Worm (Caenorhabditis elegans) whole organism, L1 larva: Measurements from ENCODE around the gene Y69H2.3.

Experiments used
- C16A3.4 ChIP-seq: fragments of 150-350 bp; optimal IDR thresholded peaks from 2 replicates; lab custom pipeline; 2014; ENCODE audit warnings: missing biosample characterization, missing genetic modification characterization
- C34B4.2 ChIP-seq: sonication (generic microtip); optimal IDR thresholded peaks from 2 replicates; lab custom pipeline; 2017; ENCODE audit warnings: mild to moderate bottlenecking, missing genetic modification characterization, missing compliant biosample characterization
- Y116A8C.19 ChIP-seq: sonication (generic microtip); optimal IDR thresholded peaks from 2 replicates; lab custom pipeline; 2016; ENCODE audit warnings: missing compliant biosample characterization, missing genetic modification characterization, borderline replicate concordance
- aha-1 ChIP-seq: fragments of 150-350 bp; optimal IDR thresholded peaks from 2 replicates; lab custom pipeline; 2014; ENCODE audit warnings: missing biosample characterization, missing genetic modification characterization
- alr-1 ChIP-seq: fragments of 200-800 bp; sonication (Bioruptor generic); optimal IDR thresholded peaks from 2 replicates; lab custom pipeline; 2018; ENCODE audit warnings: borderline replicate concordance, mild to moderate bottlenecking, missing genetic modification characterization, missing compliant biosample characterization
- ama-1 ChIP-seq: fragments of 150-350 bp; optimal IDR thresholded peaks from 2 replicates; lab custom pipeline; 2014
- ceh-8 ChIP-seq: fragments of 200-800 bp; sonication (Bioruptor generic); optimal IDR thresholded peaks from 2 replicates; lab custom pipeline; 2018; ENCODE audit warnings: mild to moderate bottlenecking, missing genetic modification characterization, moderate library complexity, missing compliant biosample characterization
- ceh-82 ChIP-seq, 3 experiments: fragments of 150-350 bp in 1 of 3; sonication (generic microtip) in 2 of 3; optimal IDR thresholded peaks; 2 replicates each; lab custom pipeline; 2014 to 2017; ENCODE audit warnings: missing biosample characterization in 3 of 3, missing genetic modification characterization in 3 of 3
- dpl-1 ChIP-seq, 3 experiments: fragments of 150-350 bp in 2 of 3; sonication (generic microtip) in 1 of 3; optimal IDR thresholded peaks; 2 replicates each; lab custom pipeline; 2014 to 2017; ENCODE audit warnings: missing biosample characterization in 3 of 3, missing genetic modification characterization in 3 of 3, missing genetic modification reagents in 3 of 3
- dsc-1 ChIP-seq: sonication (generic microtip); optimal IDR thresholded peaks from 2 replicates; lab custom pipeline; 2016; ENCODE audit warnings: mild to moderate bottlenecking, missing genetic modification characterization, missing compliant biosample characterization
- efl-1 ChIP-seq, 4 experiments: fragments of 150-350 bp; optimal IDR thresholded peaks in 3 of 4; peaks in 1 of 4; 1 replicate in 1 of 4; 2 replicates in 3 of 4; lab custom pipeline; 2014; ENCODE audit warnings: missing biosample characterization in 2 of 4, missing genetic modification characterization in 2 of 4, missing genetic modification reagents in 2 of 4
- efl-3 ChIP-seq: fragments of 200-800 bp; sonication (Bioruptor generic); optimal IDR thresholded peaks from 2 replicates; lab custom pipeline; 2018; ENCODE audit warnings: mild to moderate bottlenecking, missing genetic modification characterization, missing compliant biosample characterization
- elt-2 ChIP-seq: sonication (generic microtip); optimal IDR thresholded peaks from 2 replicates; lab custom pipeline; 2016; ENCODE audit warnings: missing genetic modification characterization, mild to moderate bottlenecking, inconsistent platforms, missing compliant biosample characterization, missing genetic modification reagents
- elt-3 ChIP-seq, 6 experiments: fragments of 150-350 bp in 1 of 6; sonication (generic microtip); optimal IDR thresholded peaks; 2 replicates each; lab custom pipeline; 2017 to 2018; ENCODE audit warnings: missing biosample characterization in 6 of 6, missing genetic modification characterization in 6 of 6, inconsistent platforms in 1 of 6
- ets-5 ChIP-seq: fragments of 200-800 bp; sonication (Bioruptor generic); IDR thresholded peaks from 2 replicates; pipeline ENCODE4 v1.3.6; 2022; ENCODE audit warnings: missing genetic modification characterization, missing compliant biosample characterization
- fkh-4 ChIP-seq: sonication (generic microtip); optimal IDR thresholded peaks from 2 replicates; lab custom pipeline; 2016; ENCODE audit warnings: missing compliant biosample characterization, missing genetic modification characterization, borderline replicate concordance
- fkh-8 ChIP-seq: sonication (generic microtip); optimal IDR thresholded peaks from 2 replicates; lab custom pipeline; 2016; ENCODE audit warnings: mild to moderate bottlenecking, missing genetic modification characterization, missing compliant biosample characterization
- fos-1 ChIP-seq: fragments of 150-350 bp; optimal IDR thresholded peaks from 2 replicates; lab custom pipeline; 2014; ENCODE audit warnings: missing biosample characterization, missing genetic modification characterization
- grh-1 ChIP-seq: fragments of 200-800 bp; sonication (Bioruptor generic); IDR thresholded peaks from 2 replicates; pipeline ENCODE4 v1.3.6; 2022; ENCODE audit warnings: missing genetic modification reagents, missing genetic modification characterization, missing compliant biosample characterization
- jun-1 ChIP-seq: fragments of 150-350 bp; optimal IDR thresholded peaks from 2 replicates; lab custom pipeline; 2014; ENCODE audit warnings: missing biosample characterization, missing genetic modification reagents, missing genetic modification characterization
- lin-14 ChIP-seq: fragments of 200-800 bp; sonication (Bioruptor generic); optimal IDR thresholded peaks from 2 replicates; lab custom pipeline; 2018; ENCODE audit warnings: mild to moderate bottlenecking, missing genetic modification characterization, moderate library complexity, missing compliant biosample characterization
- lir-3 ChIP-seq: sonication (generic microtip); optimal IDR thresholded peaks from 2 replicates; lab custom pipeline; 2016; ENCODE audit warnings: mild to moderate bottlenecking, missing genetic modification characterization, moderate library complexity, missing compliant biosample characterization; ENCODE audit not compliant: poor library complexity
- lsy-2 ChIP-seq, 2 experiments: fragments of 150-350 bp; optimal IDR thresholded peaks; 2 replicates each; lab custom pipeline; 2014; ENCODE audit warnings: missing biosample characterization in 2 of 2, missing genetic modification characterization in 2 of 2
- mdl-1 ChIP-seq, 2 experiments: fragments of 150-350 bp; optimal IDR thresholded peaks; 2 replicates each; lab custom pipeline; 2014 to 2017; ENCODE audit warnings: missing biosample characterization in 2 of 2, missing genetic modification characterization in 2 of 2, inconsistent platforms in 1 of 2
- mep-1 ChIP-seq: fragments of 150-350 bp; optimal IDR thresholded peaks from 2 replicates; lab custom pipeline; 2014; ENCODE audit warnings: missing biosample characterization, missing genetic modification characterization
- nhr-11 ChIP-seq: fragments of 150-350 bp; optimal IDR thresholded peaks from 2 replicates; lab custom pipeline; 2014; ENCODE audit warnings: missing biosample characterization, missing genetic modification characterization
- nhr-19 ChIP-seq: fragments of 200-800 bp; sonication (Bioruptor generic); conservative IDR thresholded peaks from 2 replicates; pipeline ENCODE4 v1.3.6; 2022; ENCODE audit warnings: missing genetic modification characterization, missing compliant biosample characterization
- nhr-47 ChIP-seq: sonication (generic microtip); optimal IDR thresholded peaks from 2 replicates; lab custom pipeline; 2016; ENCODE audit warnings: mild to moderate bottlenecking, missing genetic modification characterization, moderate library complexity, missing compliant biosample characterization
- nhr-71 ChIP-seq: sonication (generic microtip); optimal IDR thresholded peaks from 2 replicates; lab custom pipeline; 2016; ENCODE audit warnings: mild to moderate bottlenecking, missing genetic modification characterization, moderate library complexity, missing compliant biosample characterization
- nhr-77 ChIP-seq: fragments of 150-350 bp; optimal IDR thresholded peaks from 2 replicates; lab custom pipeline; 2014; ENCODE audit warnings: missing biosample characterization, missing genetic modification characterization
- nhr-85 ChIP-seq: sonication (generic microtip); peaks from one replicate; lab custom pipeline; 2016; ENCODE audit warnings: missing genetic modification characterization, inconsistent platforms, missing compliant biosample characterization
- nhr-90 ChIP-seq: sonication (generic microtip); optimal IDR thresholded peaks from 2 replicates; lab custom pipeline; 2016; ENCODE audit warnings: mild to moderate bottlenecking, missing genetic modification characterization, missing compliant biosample characterization; ENCODE audit not compliant: poor library complexity
- pag-3 ChIP-seq: sonication (generic microtip); optimal IDR thresholded peaks from 2 replicates; lab custom pipeline; 2017; ENCODE audit warnings: missing genetic modification characterization, mild to moderate bottlenecking, missing compliant biosample characterization, antibody characterized with exemption, borderline replicate concordance; ENCODE audit not compliant: insufficient read depth
- pax-3 ChIP-seq: fragments of 200-800 bp; sonication (Bioruptor generic); optimal IDR thresholded peaks from 2 replicates; lab custom pipeline; 2018; ENCODE audit warnings: mild to moderate bottlenecking, missing genetic modification characterization, moderate library complexity, missing compliant biosample characterization
- pqm-1 ChIP-seq: sonication (generic microtip); optimal IDR thresholded peaks from 3 replicates; lab custom pipeline; 2017; ENCODE audit warnings: missing biosample characterization, missing genetic modification characterization
- rnt-1 ChIP-seq: sonication (generic microtip); optimal IDR thresholded peaks from 2 replicates; lab custom pipeline; 2016; ENCODE audit warnings: mild to moderate bottlenecking, missing genetic modification characterization, moderate library complexity, missing compliant biosample characterization
- skn-1 ChIP-seq: fragments of 150-350 bp; optimal IDR thresholded peaks from 2 replicates; lab custom pipeline; 2014; ENCODE audit warnings: missing biosample characterization, missing genetic modification characterization
- snpc-4 ChIP-seq: fragments of 150-350 bp; optimal IDR thresholded peaks from 2 replicates; lab custom pipeline; 2014; ENCODE audit warnings: missing biosample characterization, missing genetic modification characterization
- snu-23 ChIP-seq: sonication (generic microtip); optimal IDR thresholded peaks from 2 replicates; lab custom pipeline; 2016; ENCODE audit warnings: missing genetic modification characterization, missing compliant biosample characterization
- sptf-1 ChIP-seq: fragments of 150-350 bp; optimal IDR thresholded peaks from 2 replicates; lab custom pipeline; 2014; ENCODE audit warnings: missing biosample characterization, missing genetic modification characterization
- swsn-7 ChIP-seq: sonication (generic microtip); optimal IDR thresholded peaks from 2 replicates; lab custom pipeline; 2016; ENCODE audit warnings: missing genetic modification characterization, missing compliant biosample characterization
- tbx-2 ChIP-seq: sonication (generic microtip); optimal IDR thresholded peaks from 2 replicates; lab custom pipeline; 2016; ENCODE audit warnings: missing genetic modification characterization, missing compliant biosample characterization
- unc-130 ChIP-seq: fragments of 150-350 bp; optimal IDR thresholded peaks from 2 replicates; lab custom pipeline; 2017; ENCODE audit warnings: missing biosample characterization, missing genetic modification characterization, inconsistent platforms
- unc-30 ChIP-seq: sonication (generic microtip); optimal IDR thresholded peaks from 2 replicates; lab custom pipeline; 2017; ENCODE audit warnings: missing biosample characterization, missing genetic modification characterization
- unc-98 ChIP-seq: fragments of 200-800 bp; sonication (Bioruptor generic); IDR thresholded peaks from 2 replicates; pipeline ENCODE4 v1.3.6; 2022; ENCODE audit warnings: missing genetic modification characterization, missing compliant biosample characterization
- ztf-11 ChIP-seq, 2 experiments: sonication (generic microtip); optimal IDR thresholded peaks; 2 replicates each; lab custom pipeline; 2016 to 2017; ENCODE audit warnings: missing genetic modification characterization in 2 of 2, missing biosample characterization in 1 of 2, missing compliant biosample characterization in 1 of 2
- ztf-4 ChIP-seq: fragments of 150-350 bp; optimal IDR thresholded peaks from 2 replicates; lab custom pipeline; 2014; ENCODE audit warnings: missing biosample characterization, missing genetic modification characterization

Y69H2.3 gene

ce11 chrV:18622462-18622861 lies 41.5 kb downstream of the Y69H2.3 start, which contains the start of gene Y69H2.1:
Gene Y69H2.1 (minus strand): TSS chrV:18622562.
- peak; percentile 3 for TF ChIP-seq rnt-1 (tag; lab: Kevin White, UChicago)
- no peak for TF ChIP-seq ama-1 (lab: Kevin White, UChicago)

- TF ChIP-seq pqm-1 (tag; lab: Kevin White, UChicago): no peak
These were observed 47.6 kb downstream of the Y69H2.3 start, which contains the start of gene nhr-70 for ce11 chrV:18616287-18616686. Gene nhr-70 (plus strand): TSS chrV:18616587.

ce11 chrV:18614498-18614897 lies 49.4 kb downstream of the Y69H2.3 start:
- TF ChIP-seq ets-5 (GFP tag; lab: Robert Waterston, UW): no peak
- no peak for TF ChIP-seq pax-3
- peak; percentile 44 to 55 for TF ChIP-seq efl-1 (optimal IDR thresholded peaks at IDR 0.05; lab: Kevin White, UChicago)
- peak in 1 of 2 experiments; percentile 9 for TF ChIP-seq efl-1 (GFP tag; optimal IDR thresholded peaks at IDR 0.05 in 1 of 2; lab: Kevin White, UChicago)
- no peak for TF ChIP-seq Y116A8C.19
- TF ChIP-seq jun-1: peak; percentile 17
- no peak for TF ChIP-seq unc-98
- TF ChIP-seq lin-14 (GFP tag; lab: Kevin White, UChicago): peak; percentile 79
- TF ChIP-seq nhr-90 (tag; lab: Kevin White, UChicago): peak; percentile 46
- TF ChIP-seq ztf-4 (tag; lab: Kevin White, UChicago): no peak
- TF ChIP-seq dpl-1 (GFP tag; optimal IDR thresholded peaks at IDR 0.05; lab: Kevin White, UChicago): peak in 2 of 3 experiments; percentile 15 to 18
- TF ChIP-seq unc-130 (tag; lab: Kevin White, UChicago): peak; percentile 53
- TF ChIP-seq dsc-1: no peak
- TF ChIP-seq lir-3: no peak
- TF ChIP-seq swsn-7: peak; percentile 43
- no peak for TF ChIP-seq snpc-4 (tag; lab: Kevin White, UChicago)
- peak; percentile 76 for TF ChIP-seq nhr-71 (tag; lab: Kevin White, UChicago)
- no peak for TF ChIP-seq aha-1 (tag; lab: Kevin White, UChicago)
- TF ChIP-seq ama-1 (lab: Kevin White, UChicago): no peak
- peak in 1 of 2 experiments; percentile 82 for TF ChIP-seq mdl-1 (tag; optimal IDR thresholded peaks at IDR 0.05; lab: Kevin White, UChicago)
- TF ChIP-seq ceh-82 (tag; optimal IDR thresholded peaks at IDR 0.05; lab: Kevin White, UChicago): peak in 2 of 3 experiments; percentile 4 to 45
- no peak for TF ChIP-seq sptf-1 (tag; lab: Kevin White, UChicago)
- peak; percentile 20 for TF ChIP-seq C16A3.4 (tag; lab: Kevin White, UChicago)
- TF ChIP-seq nhr-47: peak; percentile 52
- TF ChIP-seq tbx-2: peak; percentile 51
- TF ChIP-seq nhr-85 (tag; lab: Kevin White, UChicago): peak; percentile 89
- peak; percentile 77 for TF ChIP-seq mep-1 (tag; lab: Kevin White, UChicago)
- peak; percentile 12 for TF ChIP-seq elt-2
- no peak for TF ChIP-seq pqm-1 (tag; lab: Kevin White, UChicago)
- TF ChIP-seq C34B4.2 (tag; lab: Kevin White, UChicago): no peak
- TF ChIP-seq grh-1 (GFP tag; lab: Robert Waterston, UW): peak; percentile 87
- peak; percentile 46 for TF ChIP-seq nhr-77 (tag; lab: Kevin White, UChicago)
- peak; percentile 78 for TF ChIP-seq nhr-19 (GFP tag; lab: Robert Waterston, UW)
- no peak for TF ChIP-seq ceh-8 (GFP tag; lab: Kevin White, UChicago)
- peak; percentile 23 for TF ChIP-seq fos-1 (tag; lab: Kevin White, UChicago)
- TF ChIP-seq fkh-8 (tag; lab: Kevin White, UChicago): peak; percentile 65
- TF ChIP-seq nhr-11 (tag; lab: Kevin White, UChicago): no peak
- TF ChIP-seq ztf-11 (tag; optimal IDR thresholded peaks at IDR 0.05; lab: Kevin White, UChicago): no peak
- no peak for TF ChIP-seq efl-3 (GFP tag; lab: Kevin White, UChicago)
- peak in 1 of 6 experiments; percentile 45 for TF ChIP-seq elt-3 (tag; optimal IDR thresholded peaks at IDR 0.05; lab: Kevin White, UChicago)
- peak; percentile 78 for TF ChIP-seq snu-23 (GFP tag; lab: Kevin White, UChicago)
- TF ChIP-seq pag-3: peak; percentile 70
- no peak for TF ChIP-seq fkh-4 (tag; lab: Kevin White, UChicago)
- peak; percentile 28 to 58 for TF ChIP-seq lsy-2 (tag; optimal IDR thresholded peaks at IDR 0.05; lab: Kevin White, UChicago)
- TF ChIP-seq skn-1 (tag; lab: Kevin White, UChicago): peak; percentile 99
- no peak for TF ChIP-seq alr-1
- no peak for TF ChIP-seq unc-30 (tag; lab: Kevin White, UChicago)
